Fruit fly (Drosophila melanogaster): ENCODE measurements around the gene Gbeta5.

The Gbeta5 gene

dm6 chrX:8145501-8146157 lies 6.4 kb downstream of the Gbeta5 start, which contains the start of the genes alpha-PheRS and CG2129 (continued):
- TF ChIP-seq grau (tag; optimal IDR thresholded peaks at IDR 0.05), result peak; percentile 51
- TF ChIP-seq HHEX (GFP tag; optimal IDR thresholded peaks at IDR 0.05), result no peak
- TF ChIP-seq insv (GFP tag; optimal IDR thresholded peaks at IDR 0.05), result peak in 1 of 2 experiments; percentile 87
- TF ChIP-seq hkb (optimal IDR thresholded peaks at IDR 0.05), result no peak
- TF ChIP-seq hkb (GFP tag; IDR thresholded peaks at IDR 0.05), result no peak
- no peak for TF ChIP-seq Usf (GFP tag; optimal IDR thresholded peaks at IDR 0.05)
- no peak for TF ChIP-seq grn (GFP tag; optimal IDR thresholded peaks at IDR 0.05)
- peak; percentile 60 for TF ChIP-seq CG2116 (GFP tag; optimal IDR thresholded peaks at IDR 0.05)
- peak; percentile 25 for TF ChIP-seq stwl (tag; optimal IDR thresholded peaks at IDR 0.05)
- peak; percentile 54 for TF ChIP-seq Fer1 (GFP tag; optimal IDR thresholded peaks at IDR 0.05)
- 0 out of 2 replicates have a peak, but pooled peaks have one; percentile 12 for TF ChIP-seq CG3847 (GFP tag; IDR thresholded peaks at IDR 0.05)
- peak; percentile 18 for TF ChIP-seq Xbp1 (GFP tag; optimal IDR thresholded peaks at IDR 0.05)
- TF ChIP-seq CG15696 (tag; optimal IDR thresholded peaks at IDR 0.05), result peak; percentile 23
- TF ChIP-seq CG32532 (GFP tag; IDR thresholded peaks at IDR 0.05), result peak; percentile 29; the same call in 1 of the 2 replicates
- peak; percentile 21; the same call in 1 of the 2 replicates for TF ChIP-seq onecut (GFP tag; IDR thresholded peaks at IDR 0.05)
- no peak for TF ChIP-seq TFAM (GFP tag; optimal IDR thresholded peaks at IDR 0.05)
- no peak for TF ChIP-seq CG7928 (GFP tag; optimal IDR thresholded peaks at IDR 0.05)
- peak; percentile 48 for TF ChIP-seq Nf-YC (tag; optimal IDR thresholded peaks at IDR 0.05)
- no peak for TF ChIP-seq CG4404 (GFP tag; IDR thresholded peaks at IDR 0.05)
- peak; percentile 96 for TF ChIP-seq CG15514 (GFP tag; optimal IDR thresholded peaks at IDR 0.05)
- no peak for TF ChIP-seq repo (GFP tag; optimal IDR thresholded peaks at IDR 0.05)
- no peak for TF ChIP-seq CG11085 (GFP tag; IDR thresholded peaks at IDR 0.05)
- 0 out of 2 replicates have a peak, but pooled peaks have one; percentile 18 for TF ChIP-seq Bgb (GFP tag; IDR thresholded peaks at IDR 0.05; ENCODE audit: partially characterized antibody)
- TF ChIP-seq CG2199 (GFP tag; IDR thresholded peaks at IDR 0.05), result no peak
- peak; percentile 69 for TF ChIP-seq Med (GFP tag)
- peak; percentile 51 for TF ChIP-seq CG10267 (tag; optimal IDR thresholded peaks at IDR 0.05)
- no peak for TF ChIP-seq CG1024 (GFP tag; IDR thresholded peaks at IDR 0.05)
- TF ChIP-seq CG13296 (GFP tag; optimal IDR thresholded peaks at IDR 0.05), result peak; percentile 50
- TF ChIP-seq mld (GFP tag; IDR thresholded peaks at IDR 0.05; ENCODE audit: partially characterized antibody), result no peak
- no peak for TF ChIP-seq CG13894 (tag; optimal IDR thresholded peaks at IDR 0.05)
- peak; percentile 47; the same call in 2 of the 3 replicates for TF ChIP-seq dysf (GFP tag; IDR thresholded peaks at IDR 0.05)
- peak; percentile 38 for TF ChIP-seq nmo (GFP tag; optimal IDR thresholded peaks at IDR 0.05)
- no peak for TF ChIP-seq slou (GFP tag; optimal IDR thresholded peaks at IDR 0.05)
- no peak for TF ChIP-seq lab (GFP tag; optimal IDR thresholded peaks at IDR 0.05)
- no peak for TF ChIP-seq CG2202 (tag; optimal IDR thresholded peaks at IDR 0.05)
- no peak for TF ChIP-seq CG7786 (GFP tag; optimal IDR thresholded peaks at IDR 0.05)
- no peak for TF ChIP-seq CG17328 (GFP tag; IDR thresholded peaks at IDR 0.05)
- TF ChIP-seq ham (GFP tag; IDR thresholded peaks at IDR 0.05), result no peak
- TF ChIP-seq CG18476 (GFP tag; optimal IDR thresholded peaks at IDR 0.05), result no peak
- no peak for TF ChIP-seq CG15269 (tag; optimal IDR thresholded peaks at IDR 0.05)
- TF ChIP-seq CG2875 (GFP tag; optimal IDR thresholded peaks at IDR 0.05), result no peak
- TF ChIP-seq org-1 (GFP tag; optimal IDR thresholded peaks at IDR 0.05), result no peak
- no peak for TF ChIP-seq CG6765 (GFP tag; optimal IDR thresholded peaks at IDR 0.05)
- no peak for TF ChIP-seq CG11398 (GFP tag; optimal IDR thresholded peaks at IDR 0.05)
- TF ChIP-seq peb (GFP tag; IDR thresholded peaks at IDR 0.05), result no peak
- no peak for TF ChIP-seq vnd (GFP tag; IDR thresholded peaks at IDR 0.05; ENCODE audit: partially characterized antibody)
- no peak for TF ChIP-seq Optix (GFP tag; IDR thresholded peaks at IDR 0.05)
- TF ChIP-seq unc-4 (GFP tag; IDR thresholded peaks at IDR 0.05; ENCODE audit: partially characterized antibody), result peak; percentile 54
- peak; percentile 37 for TF ChIP-seq Max (GFP tag; optimal IDR thresholded peaks at IDR 0.05)
- peak; percentile 27 for TF ChIP-seq CG12299 (tag; optimal IDR thresholded peaks at IDR 0.05)

All from whole organism, embryonic.